Worm (Caenorhabditis elegans) whole organism, L4 larva: ENCODE measurements around the gene C29F5.1.
A peak's percentile ranks its signal among the peaks of the same experiment; 100 is the strongest.

Experiments
- T20F7.1 ChIP-seq: fragments of 200-800 bp; sonication (Bioruptor generic); optimal IDR thresholded peaks from 2 replicates; lab custom pipeline; 2018; ENCODE audit warnings: mild to moderate bottlenecking, missing genetic modification characterization, missing compliant biosample characterization
- Y48G9A.11 ChIP-seq: fragments of 200-800 bp; sonication (Bioruptor generic); IDR thresholded peaks from 2 replicates; pipeline ENCODE4 v1.3.6; 2022; ENCODE audit warnings: missing genetic modification reagents, missing genetic modification characterization, missing compliant biosample characterization
- ZK546.5 ChIP-seq, 2 experiments: sonication (generic microtip); optimal IDR thresholded peaks; 2 replicates each; lab custom pipeline; 2017; ENCODE audit warnings: missing biosample characterization in 2 of 2, missing genetic modification characterization in 2 of 2
- aha-1 ChIP-seq: fragments of 150-350 bp; peaks from one replicate; lab custom pipeline; 2014; ENCODE audit warnings: missing biosample characterization, missing genetic modification characterization
- ceh-44 ChIP-seq: fragments of 200-800 bp; sonication (Bioruptor generic); IDR thresholded peaks from 2 replicates; pipeline ENCODE4 v1.3.6; 2022; ENCODE audit warnings: missing genetic modification reagents, missing genetic modification characterization, missing compliant biosample characterization
- cey-2 ChIP-seq: sonication (generic microtip); optimal IDR thresholded peaks from 3 replicates; lab custom pipeline; 2017; ENCODE audit warnings: missing genetic modification characterization, mild to moderate bottlenecking, missing compliant biosample characterization, antibody characterized with exemption, borderline replicate concordance; ENCODE audit not compliant: insufficient read depth
- dmd-6 ChIP-seq: fragments of 200-800 bp; sonication (Bioruptor generic); IDR thresholded peaks from 2 replicates; pipeline ENCODE4 v1.3.6; 2022; ENCODE audit warnings: missing genetic modification reagents, missing genetic modification characterization, missing compliant biosample characterization
- duxl-1 ChIP-seq: sonication (generic microtip); optimal IDR thresholded peaks from 2 replicates; lab custom pipeline; 2016; ENCODE audit warnings: mild to moderate bottlenecking, missing genetic modification characterization, moderate library complexity, missing compliant biosample characterization; ENCODE audit not compliant: poor library complexity
- dve-1 ChIP-seq: sonication (generic microtip); optimal IDR thresholded peaks from 2 replicates; lab custom pipeline; 2017; ENCODE audit warnings: antibody characterized with exemption, mild to moderate bottlenecking, missing genetic modification characterization, missing compliant biosample characterization; ENCODE audit not compliant: insufficient read depth
- egl-27 ChIP-seq: sonication (generic microtip); optimal IDR thresholded peaks from 3 replicates; lab custom pipeline; 2017; ENCODE audit warnings: missing biosample characterization, missing genetic modification reagents, missing genetic modification characterization
- fkh-10 ChIP-seq: fragments of 150-350 bp; optimal IDR thresholded peaks from 2 replicates; lab custom pipeline; 2014; ENCODE audit warnings: missing biosample characterization, missing genetic modification reagents, missing genetic modification characterization
- jun-1 ChIP-seq: fragments of 150-350 bp; optimal IDR thresholded peaks from 2 replicates; lab custom pipeline; 2014; ENCODE audit warnings: missing biosample characterization, missing genetic modification reagents, missing genetic modification characterization
- lin-1 ChIP-seq: fragments of 200-800 bp; sonication (Bioruptor generic); IDR thresholded peaks from 2 replicates; pipeline ENCODE4 v1.3.6; 2022; ENCODE audit warnings: missing genetic modification reagents, missing genetic modification characterization, missing compliant biosample characterization
- lin-13 ChIP-seq: fragments of 150-350 bp; optimal IDR thresholded peaks from 2 replicates; lab custom pipeline; 2014; ENCODE audit warnings: missing biosample characterization, missing genetic modification reagents, missing genetic modification characterization
- lin-39 ChIP-seq: fragments of 150-350 bp; optimal IDR thresholded peaks from 2 replicates; lab custom pipeline; 2014; ENCODE audit warnings: missing biosample characterization, missing genetic modification reagents, missing genetic modification characterization
- lir-3 ChIP-seq: sonication (generic microtip); optimal IDR thresholded peaks from 2 replicates; lab custom pipeline; 2016; ENCODE audit warnings: mild to moderate bottlenecking, missing genetic modification characterization, missing compliant biosample characterization
- lsy-2 ChIP-seq, 2 experiments: fragments of 150-350 bp in 1 of 2; sonication (generic microtip) in 1 of 2; optimal IDR thresholded peaks; 2 replicates each; lab custom pipeline; 2014 to 2017; ENCODE audit warnings: missing biosample characterization in 2 of 2, missing genetic modification characterization in 2 of 2
- mdl-1 ChIP-seq, 2 experiments: fragments of 150-350 bp in 1 of 2; sonication (generic microtip) in 1 of 2; optimal IDR thresholded peaks; 2 replicates each; lab custom pipeline; 2014 to 2017; ENCODE audit warnings: missing biosample characterization in 2 of 2, missing genetic modification characterization in 2 of 2
- mep-1 ChIP-seq: fragments of 150-350 bp; sonication (generic microtip); optimal IDR thresholded peaks from 3 replicates; lab custom pipeline; 2014; ENCODE audit warnings: missing biosample characterization, missing genetic modification characterization
- mes-2 ChIP-seq: sonication (generic microtip); optimal IDR thresholded peaks from 2 replicates; lab custom pipeline; 2016; ENCODE audit warnings: missing genotype, mild to moderate bottlenecking, missing genetic modification characterization, missing compliant biosample characterization; ENCODE audit not compliant: poor library complexity, severe bottlenecking
- mxl-3 ChIP-seq: fragments of 200-800 bp; sonication (Bioruptor generic); optimal IDR thresholded peaks from 2 replicates; lab custom pipeline; 2018; ENCODE audit warnings: mild to moderate bottlenecking, missing genetic modification characterization, missing compliant biosample characterization
- nhr-102 ChIP-seq: sonication (generic microtip); optimal IDR thresholded peaks from 2 replicates; lab custom pipeline; 2016; ENCODE audit warnings: mild to moderate bottlenecking, missing genetic modification characterization, moderate library complexity, missing compliant biosample characterization
- nhr-111 ChIP-seq: fragments of 200-800 bp; sonication (Bioruptor generic); optimal IDR thresholded peaks from 2 replicates; lab custom pipeline; 2018; ENCODE audit warnings: mild to moderate bottlenecking, missing genetic modification characterization, missing compliant biosample characterization
- nhr-237 ChIP-seq: sonication (generic microtip); optimal IDR thresholded peaks from 2 replicates; lab custom pipeline; 2017; ENCODE audit warnings: missing biosample characterization, missing genetic modification characterization
- nhr-28 ChIP-seq: fragments of 150-350 bp; optimal IDR thresholded peaks from 2 replicates; lab custom pipeline; 2014; ENCODE audit warnings: missing biosample characterization, missing genetic modification characterization
- nhr-48 ChIP-seq: sonication (generic microtip); optimal IDR thresholded peaks from 2 replicates; lab custom pipeline; 2016; ENCODE audit warnings: mild to moderate bottlenecking, missing genetic modification characterization, missing compliant biosample characterization
- nhr-6 ChIP-seq: fragments of 150-350 bp; optimal IDR thresholded peaks from 2 replicates; lab custom pipeline; 2014; ENCODE audit warnings: missing biosample characterization, missing genetic modification characterization
- nhr-76 ChIP-seq: fragments of 150-350 bp; optimal IDR thresholded peaks from 2 replicates; lab custom pipeline; 2014; ENCODE audit warnings: missing biosample characterization, missing genetic modification characterization
- nhr-77 ChIP-seq: fragments of 150-350 bp; optimal IDR thresholded peaks from 2 replicates; lab custom pipeline; 2014; ENCODE audit warnings: missing biosample characterization, missing genetic modification characterization
- php-3 ChIP-seq: fragments of 200-800 bp; sonication (Bioruptor generic); IDR thresholded peaks from 2 replicates; pipeline ENCODE4 v1.3.6; 2022; ENCODE audit warnings: missing genetic modification reagents, missing genetic modification characterization, missing compliant biosample characterization
- pqm-1 ChIP-seq: sonication (generic microtip); optimal IDR thresholded peaks from 2 replicates; lab custom pipeline; 2017; ENCODE audit warnings: missing biosample characterization, missing genetic modification characterization
- saeg-2 ChIP-seq: fragments of 200-800 bp; sonication (Bioruptor generic); IDR thresholded peaks from 2 replicates; pipeline ENCODE4 v1.3.6; 2022; ENCODE audit warnings: missing genetic modification reagents, missing genetic modification characterization, missing compliant biosample characterization
- skn-1 ChIP-seq: fragments of 150-350 bp; optimal IDR thresholded peaks from 2 replicates; lab custom pipeline; 2014; ENCODE audit warnings: missing biosample characterization, missing genetic modification characterization
- snpc-1.2 ChIP-seq: fragments of 200-800 bp; sonication (Bioruptor generic); IDR thresholded peaks from 2 replicates; pipeline ENCODE4 v1.3.6; 2022; ENCODE audit warnings: missing genetic modification reagents, missing genetic modification characterization, missing compliant biosample characterization
- spr-1 ChIP-seq: sonication (generic microtip); optimal IDR thresholded peaks from 2 replicates; lab custom pipeline; 2016; ENCODE audit warnings: mild to moderate bottlenecking, missing genetic modification characterization, missing compliant biosample characterization
- tra-1 ChIP-seq: fragments of 200-800 bp; sonication (Bioruptor generic); IDR thresholded peaks from 2 replicates; pipeline ENCODE4 v1.3.6; 2022; ENCODE audit warnings: missing genetic modification reagents, missing genetic modification characterization, missing compliant biosample characterization
- unc-130 ChIP-seq: sonication (generic microtip); optimal IDR thresholded peaks from 2 replicates; lab custom pipeline; 2016; ENCODE audit warnings: missing genetic modification reagents, missing genetic modification characterization, missing compliant biosample characterization
- unc-62 ChIP-seq, 3 experiments: fragments of 150-350 bp in 1 of 3; sonication (generic microtip); optimal IDR thresholded peaks in 2 of 3; peaks in 1 of 3; 1 replicate in 1 of 3; 2 replicates in 2 of 3; lab custom pipeline; 2014 to 2017; ENCODE audit warnings: missing biosample characterization in 3 of 3, missing genetic modification characterization in 3 of 3, missing genetic modification reagents in 3 of 3, missing genotype in 1 of 3
- zag-1 ChIP-seq: fragments of 150-350 bp; optimal IDR thresholded peaks from 2 replicates; lab custom pipeline; 2014; ENCODE audit warnings: missing biosample characterization, missing genetic modification characterization
- zfp-3 ChIP-seq: fragments of 200-800 bp; sonication (Bioruptor generic); conservative IDR thresholded peaks from 2 replicates; pipeline ENCODE4 v1.3.6; 2022; ENCODE audit warnings: missing genetic modification reagents, missing genetic modification characterization, missing compliant biosample characterization
- ztf-7 ChIP-seq: fragments of 150-350 bp; optimal IDR thresholded peaks from 2 replicates; lab custom pipeline; 2014; ENCODE audit warnings: missing biosample characterization, missing genetic modification characterization

Gene C29F5.1

DNA sequence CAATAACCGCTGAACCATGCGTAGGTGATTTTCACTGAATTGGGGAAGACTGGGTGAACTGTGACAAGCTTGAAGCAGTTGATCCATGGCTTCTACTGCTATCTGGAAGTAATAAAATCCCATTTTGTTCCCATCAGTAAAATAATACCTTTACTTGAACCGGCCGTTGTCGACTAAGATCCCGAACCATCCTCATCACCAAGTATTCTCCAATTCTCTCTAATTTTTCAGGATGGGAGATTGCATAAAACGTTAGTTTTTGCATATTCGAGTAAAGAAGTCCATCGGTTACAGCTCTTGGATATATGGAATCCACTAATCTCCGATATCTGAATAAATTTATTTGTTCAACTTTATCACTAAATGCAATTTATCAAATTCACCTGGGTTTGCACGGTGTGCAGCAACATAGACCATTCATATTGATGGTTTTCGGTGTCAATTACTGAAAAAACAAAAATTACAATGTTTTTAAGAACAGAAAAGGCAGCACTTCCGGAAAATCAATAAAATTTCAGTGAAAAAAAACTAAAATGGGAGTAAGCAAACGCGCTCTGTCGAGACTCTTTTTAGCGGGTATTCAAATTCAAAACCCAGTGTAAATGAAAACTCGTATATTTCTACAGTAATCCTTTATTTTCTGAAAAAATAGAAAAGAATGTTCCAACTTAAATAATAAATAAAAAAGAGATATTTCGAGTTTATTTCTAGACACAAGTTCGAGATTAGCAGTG, 17.5 kb downstream of the C29F5.1 start, which contains the start of gene efr-3 (continued):
- TF ChIP-seq unc-62 (GFP tag; optimal IDR thresholded peaks at IDR 0.05 in 1 of 2; lab: Kevin White, UChicago) (peak in 1 of 2 experiments; percentile 93), unc-62 (tag; optimal IDR thresholded peaks at IDR 0.05; lab: Kevin White, UChicago) (no peak), nhr-76 (no peak), zag-1 (tag; lab: Kevin White, UChicago) (no peak), ZK546.5 (tag; optimal IDR thresholded peaks at IDR 0.05; lab: Kevin White, UChicago) (no peak), unc-130 (GFP tag; lab: Kevin White, UChicago) (no peak), nhr-77 (tag; lab: Kevin White, UChicago) (no peak), skn-1 (tag; lab: Kevin White, UChicago) (no peak), nhr-6 (tag; lab: Kevin White, UChicago) (peak; percentile 23)
- TF ChIP-seq, all 104 proteins: peak for 10

DNA sequence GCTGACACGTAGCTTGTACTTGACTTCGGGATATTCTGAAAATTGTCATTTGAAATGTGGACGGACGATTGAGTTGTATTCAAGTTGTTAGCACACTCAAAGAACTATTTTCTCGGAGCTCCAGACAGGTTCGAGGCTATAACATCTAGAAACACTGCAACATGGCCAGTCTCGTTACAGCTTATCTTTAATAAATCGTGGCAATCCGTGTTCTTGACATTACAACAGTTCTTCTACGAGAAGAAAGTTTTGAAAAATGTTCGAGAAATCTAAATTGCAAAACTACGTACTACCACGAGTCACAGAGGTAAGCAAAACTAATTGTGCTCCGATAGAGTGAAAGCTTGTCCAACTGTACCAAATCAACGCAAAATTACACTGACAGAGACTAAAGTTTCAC, 18.8 kb downstream of the C29F5.1 start:
- TF ChIP-seq unc-62 (GFP tag; optimal IDR thresholded peaks at IDR 0.05 in 1 of 2; lab: Kevin White, UChicago) = peak in 1 of 2 experiments; percentile 97
- no peak for TF ChIP-seq unc-62 (tag; optimal IDR thresholded peaks at IDR 0.05; lab: Kevin White, UChicago)
- TF ChIP-seq snpc-1.2 = no peak

ce11 chrII:6322979-6323378, 19.7 kb downstream of the C29F5.1 start, which contains the start of gene C32D5.4:
Gene C32D5.4, minus strand, starts transcription at chrII:6323079.
- TF ChIP-seq lin-39 (no peak), mep-1 (no peak), zfp-3 (no peak), Y48G9A.11 (GFP tag; lab: Robert Waterston, UW) (no peak), fkh-10 (no peak), zag-1 (tag; lab: Kevin White, UChicago) (no peak), ztf-7 (tag; lab: Kevin White, UChicago) (no peak), unc-130 (GFP tag; lab: Kevin White, UChicago) (no peak), nhr-76 (no peak), spr-1 (tag; lab: Kevin White, UChicago) (no peak)
- TF ChIP-seq, all 104 proteins: peak for 0

ce11 chrII:6324086-6324485, 20.8 kb downstream of the C29F5.1 start, which contains the start of gene sma-6:
Gene sma-6, plus strand, starts transcription at chrII:6324484.
- TF ChIP-seq pqm-1 (tag; lab: Kevin White, UChicago) (peak; percentile 22), dve-1 (tag; lab: Kevin White, UChicago) (peak; percentile 12), nhr-28 (peak; percentile 24), lir-3 (tag; lab: Kevin White, UChicago) (no peak)

DNA sequence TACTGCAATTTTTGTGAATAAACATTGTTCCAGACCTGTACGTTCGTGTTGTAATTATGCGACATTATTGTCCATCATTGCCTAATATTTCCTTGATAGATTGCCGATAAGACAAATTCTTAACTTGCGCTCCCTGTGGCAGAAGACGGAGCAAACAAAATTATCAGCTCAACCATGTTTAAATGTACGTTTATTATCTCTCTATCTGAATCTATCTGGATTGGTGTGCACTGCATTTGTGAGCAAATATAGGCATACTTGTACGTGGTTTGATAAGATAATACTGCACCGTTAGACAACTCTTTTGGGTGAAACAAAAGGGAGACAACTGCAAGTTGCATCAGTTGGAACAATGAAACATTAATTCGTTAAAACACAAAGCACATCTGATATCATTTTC, 24.0 kb downstream of the C29F5.1 start:
- TF ChIP-seq nhr-77 (tag; lab: Kevin White, UChicago) (peak; percentile 63), mdl-1 (tag; optimal IDR thresholded peaks at IDR 0.05; lab: Kevin White, UChicago) (no peak), duxl-1 (no peak), lin-13 (no peak), egl-27 (no peak), php-3 (peak; percentile 80), mes-2 (peak; percentile 32), T20F7.1 (peak; percentile 56), dve-1 (tag; lab: Kevin White, UChicago) (peak; percentile 75), lin-1 (peak; percentile 78), nhr-102 (tag; lab: Kevin White, UChicago) (peak; percentile 60), ztf-7 (tag; lab: Kevin White, UChicago) (no peak), mxl-3 (GFP tag; lab: Kevin White, UChicago) (peak; percentile 70), lsy-2 (tag; optimal IDR thresholded peaks at IDR 0.05; lab: Kevin White, UChicago) (peak in 1 of 2 experiments; percentile 17), dmd-6 (GFP tag; lab: Robert Waterston, UW) (peak; percentile 89), saeg-2 (0 out of 2 replicates have a peak, but pooled peaks have one; percentile 58), aha-1 (tag; lab: Kevin White, UChicago) (no peak), nhr-48 (tag; lab: Kevin White, UChicago) (peak; percentile 67), nhr-237 (tag; lab: Kevin White, UChicago) (no peak), nhr-111 (GFP tag; lab: Kevin White, UChicago) (no peak), cey-2 (peak; percentile 18), tra-1 (GFP tag; lab: Robert Waterston, UW) (peak; percentile 79), jun-1 (tag; lab: Kevin White, UChicago) (no peak), unc-62 (GFP tag; optimal IDR thresholded peaks at IDR 0.05 in 1 of 2; lab: Kevin White, UChicago) (no peak), unc-62 (tag; optimal IDR thresholded peaks at IDR 0.05; lab: Kevin White, UChicago) (no peak), ceh-44 (GFP tag; lab: Robert Waterston, UW) (no peak)
